Worm (Caenorhabditis elegans) whole organism, mixed stage, embryonic: ENCODE data around the gene ZK353.10.

ENCODE experiments used
- M03D4.4 ChIP-seq: sonication (generic microtip); optimal IDR thresholded peaks from 2 replicates; lab custom pipeline; 2017; ENCODE audit warnings: mild to moderate bottlenecking, missing genetic modification characterization, missing compliant biosample characterization
- bed-3 ChIP-seq: fragments of 200-800 bp; sonication (Bioruptor generic); optimal IDR thresholded peaks from 3 replicates; lab custom pipeline; 2018; ENCODE audit warnings: mild to moderate bottlenecking, missing genetic modification characterization, moderate library complexity, missing compliant biosample characterization
- blmp-1 ChIP-seq: fragments of 150-350 bp; optimal IDR thresholded peaks from 2 replicates; lab custom pipeline; 2014; ENCODE audit warnings: missing biosample characterization, missing genetic modification characterization
- ceh-39 ChIP-seq: fragments of 150-350 bp; optimal IDR thresholded peaks from 2 replicates; lab custom pipeline; 2014; ENCODE audit warnings: missing biosample characterization, missing genetic modification characterization
- ceh-43 ChIP-seq: fragments of 200-800 bp; sonication (Bioruptor generic); optimal IDR thresholded peaks from 2 replicates; lab custom pipeline; 2018; ENCODE audit warnings: mild to moderate bottlenecking, missing genetic modification characterization, moderate library complexity, missing compliant biosample characterization
- ceh-83 ChIP-seq: fragments of 200-800 bp; sonication (Bioruptor generic); optimal IDR thresholded peaks from 2 replicates; lab custom pipeline; 2018; ENCODE audit warnings: mild to moderate bottlenecking, missing genetic modification characterization, missing compliant biosample characterization
- ces-1 ChIP-seq: fragments of 150-350 bp; optimal IDR thresholded peaks from 2 replicates; lab custom pipeline; 2014; ENCODE audit warnings: missing biosample characterization, missing genetic modification reagents, missing genetic modification characterization
- cnd-1 ChIP-seq: fragments of 200-800 bp; sonication (Bioruptor generic); optimal IDR thresholded peaks from 2 replicates; lab custom pipeline; 2018; ENCODE audit warnings: mild to moderate bottlenecking, missing genetic modification characterization, missing compliant biosample characterization
- drap-1 ChIP-seq: fragments of 200-800 bp; sonication (Bioruptor generic); optimal IDR thresholded peaks from 3 replicates; lab custom pipeline; 2018; ENCODE audit warnings: mild to moderate bottlenecking, missing genetic modification characterization, missing compliant biosample characterization
- elt-1 ChIP-seq: sonication (generic microtip); optimal IDR thresholded peaks from 2 replicates; lab custom pipeline; 2017; ENCODE audit warnings: missing genetic modification characterization, mild to moderate bottlenecking, missing compliant biosample characterization, antibody characterized with exemption, moderate library complexity, borderline replicate concordance; ENCODE audit not compliant: insufficient read depth
- elt-3 ChIP-seq: fragments of 150-350 bp; optimal IDR thresholded peaks from 2 replicates; lab custom pipeline; 2014; ENCODE audit warnings: missing biosample characterization, missing genetic modification characterization
- hlh-1 ChIP-seq: fragments of 150-350 bp; optimal IDR thresholded peaks from 2 replicates; lab custom pipeline; 2014; ENCODE audit warnings: missing biosample characterization, missing genetic modification reagents, missing genetic modification characterization
- lin-13 ChIP-seq: fragments of 150-350 bp; optimal IDR thresholded peaks from 2 replicates; lab custom pipeline; 2014; ENCODE audit warnings: missing biosample characterization, missing genetic modification characterization
- lin-32 ChIP-seq: fragments of 200-800 bp; sonication (Bioruptor generic); optimal IDR thresholded peaks from 2 replicates; lab custom pipeline; 2018; ENCODE audit warnings: mild to moderate bottlenecking, missing genetic modification characterization, missing compliant biosample characterization
- lsy-2 ChIP-seq: fragments of 150-350 bp; optimal IDR thresholded peaks from 2 replicates; lab custom pipeline; 2014; ENCODE audit warnings: missing biosample characterization, missing genetic modification characterization
- mab-5 ChIP-seq: fragments of 150-350 bp; optimal IDR thresholded peaks from 2 replicates; lab custom pipeline; 2014; ENCODE audit warnings: missing biosample characterization, missing genetic modification characterization
- mep-1 ChIP-seq: fragments of 150-350 bp; optimal IDR thresholded peaks from 2 replicates; lab custom pipeline; 2017; ENCODE audit warnings: missing biosample characterization, missing genetic modification reagents, missing genetic modification characterization, inconsistent platforms
- mls-2 ChIP-seq: sonication (generic microtip); optimal IDR thresholded peaks from 2 replicates; lab custom pipeline; 2016; ENCODE audit warnings: mild to moderate bottlenecking, missing genetic modification characterization, moderate library complexity, missing compliant biosample characterization
- nhr-12 ChIP-seq: fragments of 150-350 bp; optimal IDR thresholded peaks from 2 replicates; lab custom pipeline; 2014; ENCODE audit warnings: missing biosample characterization, missing genetic modification characterization
- nhr-2 ChIP-seq: fragments of 150-350 bp; optimal IDR thresholded peaks from 2 replicates; lab custom pipeline; 2014; ENCODE audit warnings: missing biosample characterization, missing genetic modification characterization
- nhr-237 ChIP-seq: fragments of 150-350 bp; optimal IDR thresholded peaks from 2 replicates; lab custom pipeline; 2014; ENCODE audit warnings: missing biosample characterization, missing genetic modification characterization
- nhr-76 ChIP-seq: sonication (generic microtip); optimal IDR thresholded peaks from 2 replicates; lab custom pipeline; 2017; ENCODE audit warnings: missing biosample characterization, missing genetic modification characterization
- pha-4 ChIP-seq: fragments of 150-350 bp; optimal IDR thresholded peaks from 2 replicates; lab custom pipeline; 2018; ENCODE audit warnings: missing biosample characterization, missing genetic modification reagents, missing genetic modification characterization
- sem-2 ChIP-seq: fragments of 200-800 bp; sonication (Bioruptor generic); optimal IDR thresholded peaks from 2 replicates; lab custom pipeline; 2018; ENCODE audit warnings: mild to moderate bottlenecking, missing genetic modification characterization, missing compliant biosample characterization
- snpc-4 ChIP-seq: fragments of 150-350 bp; optimal IDR thresholded peaks from 2 replicates; lab custom pipeline; 2014; ENCODE audit warnings: missing biosample characterization, missing genetic modification characterization
- sptf-1 ChIP-seq: sonication (generic microtip); optimal IDR thresholded peaks from 2 replicates; lab custom pipeline; 2017; ENCODE audit warnings: mild to moderate bottlenecking, missing genetic modification characterization, moderate library complexity, missing compliant biosample characterization
- tbx-8 ChIP-seq: fragments of 200-800 bp; sonication (Bioruptor generic); optimal IDR thresholded peaks from 2 replicates; lab custom pipeline; 2018; ENCODE audit warnings: mild to moderate bottlenecking, missing genetic modification characterization, moderate library complexity, missing compliant biosample characterization
- unc-39 ChIP-seq: fragments of 150-350 bp; optimal IDR thresholded peaks from 2 replicates; lab custom pipeline; 2014; ENCODE audit warnings: missing biosample characterization, missing genetic modification characterization
- unc-62 ChIP-seq: fragments of 150-350 bp; optimal IDR thresholded peaks from 2 replicates; lab custom pipeline; 2014; ENCODE audit warnings: missing biosample characterization, missing genetic modification reagents, missing genetic modification characterization
- zip-8 ChIP-seq: fragments of 150-350 bp; optimal IDR thresholded peaks from 2 replicates; lab custom pipeline; 2014; ENCODE audit warnings: missing biosample characterization, missing genetic modification characterization
- ztf-11 ChIP-seq: fragments of 150-350 bp; optimal IDR thresholded peaks from 2 replicates; lab custom pipeline; 2014; ENCODE audit warnings: missing biosample characterization, missing genetic modification characterization

The ZK353.10 gene

DNA sequence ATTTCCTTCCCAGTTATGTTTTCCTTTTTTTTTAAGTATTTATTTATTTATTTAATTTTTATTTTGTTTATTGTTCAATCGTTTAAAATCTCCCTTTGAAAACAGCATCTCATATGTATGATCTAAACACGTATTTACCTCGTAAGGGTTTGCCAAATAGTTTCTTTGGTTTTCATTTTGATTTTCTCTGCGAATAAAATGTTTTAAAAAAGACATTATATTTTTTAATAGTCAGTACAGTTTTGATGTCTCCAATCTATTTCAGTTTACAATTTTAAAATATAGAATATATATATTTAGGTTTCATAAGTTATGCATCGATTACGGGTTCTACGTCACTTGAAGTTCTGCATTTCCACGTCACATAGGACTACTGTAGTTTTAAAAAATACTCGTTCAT is 13.6 kb downstream of the ZK353.10 start, which contains the start of gene R05D3.12:
R05D3.12 (plus strand) TSS at position 301 of the 400 bp plus-strand sequence.
- no peak for TF ChIP-seq sptf-1 (tag; lab: Kevin White, UChicago)
- TF ChIP-seq ces-1 (GFP tag; lab: Kevin White, UChicago), result no peak
- TF ChIP-seq mep-1 (tag; lab: Kevin White, UChicago), result no peak
- TF ChIP-seq snpc-4 (tag; lab: Kevin White, UChicago), result no peak
- TF ChIP-seq lin-13 (tag; lab: Kevin White, UChicago), result no peak
- no peak for TF ChIP-seq M03D4.4 (tag; lab: Kevin White, UChicago)
- TF ChIP-seq elt-1 (tag; lab: Kevin White, UChicago), result no peak
- TF ChIP-seq mls-2 (tag; lab: Kevin White, UChicago), result no peak
- TF ChIP-seq hlh-1 (tag; lab: Kevin White, UChicago), result no peak
- no peak for TF ChIP-seq drap-1 (GFP tag; lab: Kevin White, UChicago)
- TF ChIP-seq elt-3 (tag; lab: Kevin White, UChicago), result no peak
- no peak for TF ChIP-seq blmp-1

DNA sequence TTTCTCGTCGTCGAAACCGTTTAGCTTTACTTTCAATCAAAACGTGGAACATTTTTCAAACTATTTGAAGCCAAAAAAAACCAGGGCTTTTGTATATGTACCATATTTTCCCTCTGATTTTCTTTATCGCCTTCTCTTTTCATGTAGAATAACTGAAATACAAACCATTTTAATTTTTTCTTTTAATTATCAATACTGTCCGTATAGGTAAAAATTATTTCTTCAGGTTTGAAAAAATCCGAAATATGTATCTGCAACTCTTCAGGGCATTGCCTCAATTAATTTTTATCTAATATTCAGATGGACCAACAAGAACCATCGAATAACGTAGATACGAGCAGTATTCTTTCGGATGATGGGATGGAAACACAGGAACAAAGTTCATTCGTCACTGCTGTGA is 19.2 kb downstream of the ZK353.10 start, which contains the start of gene met-2:
met-2 (plus strand) TSS at position 301 of the 400 bp plus-strand sequence.
- TF ChIP-seq ceh-83 (no peak), elt-3 (tag; lab: Kevin White, UChicago) (no peak), hlh-1 (tag; lab: Kevin White, UChicago) (no peak), ces-1 (GFP tag; lab: Kevin White, UChicago) (no peak), nhr-237 (no peak)

DNA sequence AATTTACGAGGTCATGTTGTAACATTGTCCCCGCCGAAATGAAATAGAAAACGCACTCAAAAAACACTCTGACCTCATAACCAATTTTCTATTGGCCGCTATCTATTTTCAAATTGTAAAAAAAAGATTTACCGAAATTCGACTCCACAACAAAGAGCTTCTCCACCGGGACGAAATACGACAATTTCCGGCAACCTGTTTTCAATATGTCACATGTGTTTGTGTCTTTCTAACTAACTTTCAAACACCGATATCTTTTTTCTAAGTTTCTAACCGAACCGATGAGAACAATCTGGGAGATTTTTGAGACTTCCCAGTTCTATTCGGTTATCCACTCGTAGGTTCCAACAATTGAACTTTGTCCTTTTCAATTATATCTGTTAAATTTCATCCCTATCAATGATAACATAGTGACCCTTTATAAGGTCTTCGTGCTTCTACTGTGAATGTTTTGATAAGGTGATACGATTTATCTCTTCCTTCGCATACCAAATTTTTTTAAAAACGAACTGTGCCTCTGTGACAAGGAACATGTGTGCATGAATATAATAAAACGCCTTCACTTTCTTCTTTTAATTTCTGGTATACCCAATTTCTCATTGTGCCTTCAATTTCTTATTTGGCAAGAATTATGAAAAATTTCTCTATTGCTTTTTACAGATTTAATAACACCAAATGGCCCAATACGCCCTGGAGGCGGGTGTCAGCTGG is 22.5 kb downstream of the ZK353.10 start, which contains the start of gene lmbr-1:
lmbr-1 (plus strand) TSS at position 661 of the 711 bp plus-strand sequence.
- TF ChIP-seq ces-1 (GFP tag; lab: Kevin White, UChicago) (no peak), hlh-1 (tag; lab: Kevin White, UChicago) (no peak), ztf-11 (tag; lab: Kevin White, UChicago) (no peak), blmp-1 (no peak), ceh-39 (tag; lab: Kevin White, UChicago) (no peak), lin-32 (GFP tag; lab: Kevin White, UChicago) (no peak), mab-5 (no peak), nhr-237 (no peak), unc-62 (no peak), nhr-76 (tag; lab: Kevin White, UChicago) (no peak), cnd-1 (tag; lab: Kevin White, UChicago) (no peak), M03D4.4 (tag; lab: Kevin White, UChicago) (no peak)

DNA sequence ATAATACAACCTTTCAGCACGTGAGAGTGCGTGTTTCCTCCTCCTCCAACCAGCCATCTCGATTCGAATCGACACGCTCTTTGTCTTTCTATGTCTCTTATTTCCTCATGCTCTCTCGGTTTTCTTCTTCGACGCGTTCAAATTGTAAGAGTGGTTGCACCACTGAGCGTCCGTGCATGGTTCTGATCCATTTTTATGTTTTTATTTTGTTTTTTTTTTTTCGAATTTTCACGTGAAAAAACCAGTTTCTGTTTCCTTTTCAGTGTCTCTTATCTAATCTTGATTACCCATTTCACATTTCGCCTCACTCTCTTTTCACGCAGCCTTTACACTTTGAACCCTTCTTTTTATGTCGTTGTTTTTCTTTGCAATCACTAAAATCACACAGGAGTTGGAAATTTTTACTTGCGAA is 23.4 kb downstream of the ZK353.10 start:
- TF ChIP-seq zip-8 (tag; lab: Kevin White, UChicago), result no peak
- no peak for TF ChIP-seq tbx-8 (GFP tag; lab: Kevin White, UChicago)
- TF ChIP-seq bed-3 (GFP tag; lab: Kevin White, UChicago), result no peak
- TF ChIP-seq cnd-1 (tag; lab: Kevin White, UChicago), result no peak
- no peak for TF ChIP-seq nhr-76 (tag; lab: Kevin White, UChicago)
- no peak for TF ChIP-seq drap-1 (GFP tag; lab: Kevin White, UChicago)
- TF ChIP-seq nhr-237, result no peak
- no peak for TF ChIP-seq lsy-2 (tag; lab: Kevin White, UChicago)
- TF ChIP-seq nhr-2 (tag; lab: Kevin White, UChicago), result no peak
- no peak for TF ChIP-seq nhr-12 (tag; lab: Kevin White, UChicago)
- TF ChIP-seq unc-62, result no peak
- no peak for TF ChIP-seq lin-13 (tag; lab: Kevin White, UChicago)
- no peak for TF ChIP-seq snpc-4 (tag; lab: Kevin White, UChicago)
- no peak for TF ChIP-seq pha-4 (tag; lab: Kevin White, UChicago)

DNA sequence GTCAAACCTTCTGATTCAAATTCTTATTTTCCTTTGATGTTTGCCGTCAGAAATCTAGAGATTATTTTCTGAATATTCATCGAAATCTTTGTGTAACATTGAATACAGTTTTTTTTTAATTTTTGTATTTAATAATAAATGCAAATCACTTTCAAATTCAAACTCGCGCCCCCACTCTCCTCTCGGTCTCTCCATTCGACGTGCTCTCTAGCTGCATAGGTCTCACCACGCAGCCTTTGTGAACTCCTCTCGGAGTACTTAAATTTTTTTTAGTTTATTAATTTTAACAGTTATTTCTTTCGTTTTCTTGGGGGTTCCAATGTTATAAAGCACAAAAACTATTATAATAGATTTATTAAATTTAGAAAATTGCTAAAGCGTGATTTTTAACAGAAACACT is 24.0 kb downstream of the ZK353.10 start:
- TF ChIP-seq M03D4.4 (tag; lab: Kevin White, UChicago), result no peak
- no peak for TF ChIP-seq lin-32 (GFP tag; lab: Kevin White, UChicago)
- no peak for TF ChIP-seq hlh-1 (tag; lab: Kevin White, UChicago)
- no peak for TF ChIP-seq cnd-1 (tag; lab: Kevin White, UChicago)
- no peak for TF ChIP-seq sem-2
- TF ChIP-seq ztf-11 (tag; lab: Kevin White, UChicago), result no peak
- no peak for TF ChIP-seq lin-13 (tag; lab: Kevin White, UChicago)
- TF ChIP-seq ceh-43, result no peak
- no peak for TF ChIP-seq sptf-1 (tag; lab: Kevin White, UChicago)
- TF ChIP-seq lsy-2 (tag; lab: Kevin White, UChicago), result no peak
- TF ChIP-seq mep-1 (tag; lab: Kevin White, UChicago), result no peak
- TF ChIP-seq zip-8 (tag; lab: Kevin White, UChicago), result no peak
- no peak for TF ChIP-seq ceh-83
- TF ChIP-seq unc-39 (tag; lab: Kevin White, UChicago), result no peak
- no peak for TF ChIP-seq nhr-2 (tag; lab: Kevin White, UChicago)
- TF ChIP-seq elt-1 (tag; lab: Kevin White, UChicago), result no peak
- no peak for TF ChIP-seq mab-5
